Worm (Caenorhabditis elegans) whole organism, midembryonic: ENCODE results near the gene ZK632.14.
A peak's percentile ranks its signal among the peaks of the same experiment; 100 is the strongest.

ENCODE experiments used
- T22C8.4 ChIP-seq: fragments of 200-800 bp; sonication (Bioruptor generic); IDR thresholded peaks from 2 replicates; pipeline ENCODE4 v1.3.6; 2022; ENCODE audit warnings: missing genetic modification characterization, missing compliant biosample characterization
- cog-1 ChIP-seq: sonication (generic microtip); optimal IDR thresholded peaks from 2 replicates; lab custom pipeline; 2016; ENCODE audit warnings: missing genetic modification characterization, missing compliant biosample characterization
- flt-1 ChIP-seq: fragments of 200-800 bp; sonication (Bioruptor generic); IDR thresholded peaks from 2 replicates; pipeline ENCODE4 v1.3.6; 2022; ENCODE audit warnings: missing genetic modification characterization, missing compliant biosample characterization
- klf-2 ChIP-seq: fragments of 200-800 bp; sonication (Bioruptor generic); conservative IDR thresholded peaks from 2 replicates; pipeline ENCODE4 v1.3.6; 2022; ENCODE audit warnings: missing genetic modification reagents, missing genetic modification characterization, missing compliant biosample characterization
- med-1 ChIP-seq: sonication (generic microtip); optimal IDR thresholded peaks from 2 replicates; lab custom pipeline; 2017; ENCODE audit warnings: missing genetic modification characterization, mild to moderate bottlenecking, missing compliant biosample characterization, antibody characterized with exemption, missing genetic modification reagents; ENCODE audit not compliant: insufficient read depth
- ref-1 ChIP-seq: fragments of 200-800 bp; sonication (Bioruptor generic); conservative IDR thresholded peaks from 2 replicates; pipeline ENCODE4 v1.3.6; 2022; ENCODE audit warnings: missing genetic modification reagents, missing genetic modification characterization, missing compliant biosample characterization
- tab-1 ChIP-seq: fragments of 200-800 bp; sonication (Bioruptor generic); IDR thresholded peaks from 2 replicates; pipeline ENCODE4 v1.3.6; 2022; ENCODE audit warnings: missing genetic modification characterization, missing compliant biosample characterization
- ztf-23 ChIP-seq: fragments of 200-800 bp; sonication (Bioruptor generic); IDR thresholded peaks from 2 replicates; pipeline ENCODE4 v1.3.6; 2022; ENCODE audit warnings: missing genetic modification reagents, missing genetic modification characterization, missing compliant biosample characterization
- ztf-29 ChIP-seq: fragments of 200-800 bp; sonication (Bioruptor generic); IDR thresholded peaks from 2 replicates; pipeline ENCODE4 v1.3.6; 2022; ENCODE audit warnings: missing genetic modification reagents, missing genetic modification characterization, missing compliant biosample characterization

ZK632.14 gene

ce11 chrIII:9843715-9844114, 30.5 kb downstream of the ZK632.14 start, which contains the start of gene K11H3.5:
TSS of gene K11H3.5 (plus strand) at chrIII:9843768.
- TF ChIP-seq ztf-23 (GFP tag; lab: Robert Waterston, UW) (no peak), T22C8.4 (no peak), ref-1 (no peak), med-1 (GFP tag; lab: Kevin White, UChicago) (no peak), flt-1 (no peak), cog-1 (tag; lab: Kevin White, UChicago) (no peak), ztf-29 (GFP tag; lab: Robert Waterston, UW) (no peak), klf-2 (no peak), tab-1 (no peak)

DNA sequence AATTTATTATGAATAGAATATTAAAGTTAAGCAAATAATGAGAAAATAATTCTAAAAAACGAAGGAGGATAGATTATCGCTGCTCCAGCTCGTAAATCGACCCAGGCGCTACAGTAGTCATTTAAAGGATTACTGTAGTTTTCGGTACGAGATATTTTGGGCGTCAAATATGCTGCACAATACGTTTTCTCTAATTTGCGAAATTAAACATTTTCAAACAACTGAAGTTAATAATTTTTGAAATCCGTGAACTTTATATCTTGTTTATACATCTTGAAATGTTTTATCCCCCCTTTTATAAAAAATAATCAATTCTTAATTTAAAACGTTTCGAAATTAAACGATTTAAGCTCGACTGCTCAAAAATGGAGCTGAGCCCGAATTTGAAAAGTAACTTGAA, 32.8 kb downstream of the ZK632.14 start, which contains the start of gene K11H3.2:
TSS of gene K11H3.2 (plus strand) at position 301 of the 400 bp plus-strand sequence.
- TF ChIP-seq tab-1 (no peak), T22C8.4 (no peak), ref-1 (no peak), ztf-23 (GFP tag; lab: Robert Waterston, UW) (no peak), med-1 (GFP tag; lab: Kevin White, UChicago) (no peak), ztf-29 (GFP tag; lab: Robert Waterston, UW) (no peak), cog-1 (tag; lab: Kevin White, UChicago) (no peak), flt-1 (no peak), klf-2 (no peak)

DNA sequence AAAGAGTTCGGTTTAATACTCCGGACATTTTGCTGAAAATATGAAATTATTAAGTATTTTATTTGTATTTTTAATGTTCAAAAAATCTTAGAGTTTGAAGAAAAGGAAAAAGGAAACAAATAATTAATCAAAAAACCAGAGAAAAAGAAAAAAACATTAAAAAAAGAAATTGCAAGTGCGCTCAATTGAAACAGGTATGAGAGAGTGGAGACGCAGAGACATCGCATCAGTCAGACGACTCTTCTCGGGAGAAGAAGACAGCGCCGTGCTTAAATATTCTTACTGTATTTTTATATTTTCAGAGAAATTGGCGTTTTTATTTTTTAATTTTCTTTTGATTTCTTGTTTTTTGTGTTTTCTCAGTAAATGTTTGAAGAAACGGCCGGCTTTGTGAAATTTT, 34.8 kb downstream of the ZK632.14 start, which contains the start of gene mrpl-36:
TSS of gene mrpl-36 (minus strand) at position 34 of the 400 bp plus-strand sequence.
- TF ChIP-seq med-1 (GFP tag; lab: Kevin White, UChicago) (no peak), T22C8.4 (no peak), flt-1 (no peak), ref-1 (no peak), cog-1 (tag; lab: Kevin White, UChicago) (no peak), ztf-29 (GFP tag; lab: Robert Waterston, UW) (no peak), tab-1 (no peak), klf-2 (no peak), ztf-23 (GFP tag; lab: Robert Waterston, UW) (no peak)

DNA sequence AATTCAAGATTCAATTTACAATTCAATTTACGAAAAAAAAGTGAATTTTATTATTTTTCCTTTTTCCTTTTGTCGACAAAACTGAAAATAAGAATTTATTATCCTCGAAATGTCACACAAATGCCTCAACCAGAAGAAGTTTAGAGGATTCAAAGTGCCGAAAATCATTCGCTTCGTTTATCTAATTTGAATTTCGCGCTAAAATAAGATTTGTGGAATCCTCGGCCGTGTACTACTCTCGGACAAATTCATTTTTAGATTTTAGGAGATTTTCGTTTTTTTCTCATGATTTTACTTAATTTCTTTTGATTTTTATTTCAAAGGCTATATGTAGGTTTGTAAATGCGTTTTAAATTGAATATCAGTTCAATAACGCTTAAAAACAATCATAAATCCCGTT, 35.4 kb downstream of the ZK632.14 start:
- TF ChIP-seq ztf-23 (GFP tag; lab: Robert Waterston, UW) (no peak), T22C8.4 (no peak), med-1 (GFP tag; lab: Kevin White, UChicago) (no peak), klf-2 (no peak), tab-1 (no peak), ref-1 (no peak), flt-1 (no peak), cog-1 (tag; lab: Kevin White, UChicago) (no peak), ztf-29 (GFP tag; lab: Robert Waterston, UW) (no peak)

- TF ChIP-seq ztf-29 (GFP tag; lab: Robert Waterston, UW) (peak; percentile 65), tab-1 (peak; percentile 84), T22C8.4 (peak; percentile 60), flt-1 (peak; percentile 88), klf-2 (peak; percentile 76), ztf-23 (GFP tag; lab: Robert Waterston, UW) (peak; percentile 68), ref-1 (peak; percentile 62)
Measured at ce11 chrIII:9849111-9849510, 35.9 kb downstream of the ZK632.14 start.

DNA sequence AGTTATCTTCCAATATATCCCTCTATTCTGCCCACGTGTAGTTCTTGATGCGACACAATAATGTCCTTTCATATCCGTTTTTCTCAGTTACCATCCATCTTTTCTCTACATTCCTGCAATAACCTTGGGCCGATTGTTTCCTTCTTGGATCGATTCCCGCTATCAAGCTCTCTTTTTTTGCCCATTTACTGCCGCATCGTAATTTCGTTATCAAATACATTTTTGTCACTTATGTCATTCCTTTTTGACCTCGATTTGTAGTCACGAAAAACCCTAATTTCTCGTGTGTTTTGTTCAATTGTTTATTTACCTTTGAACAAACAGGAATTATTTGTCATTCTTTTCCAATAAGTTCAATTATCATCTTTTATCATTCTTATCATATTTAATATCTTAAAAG, 36.7 kb downstream of the ZK632.14 start:
- no peak for TF ChIP-seq T22C8.4
- no peak for TF ChIP-seq med-1 (GFP tag; lab: Kevin White, UChicago)
- no peak for TF ChIP-seq ztf-29 (GFP tag; lab: Robert Waterston, UW)
- TF ChIP-seq flt-1, result no peak
- no peak for TF ChIP-seq cog-1 (tag; lab: Kevin White, UChicago)
- no peak for TF ChIP-seq ref-1
- no peak for TF ChIP-seq klf-2
- no peak for TF ChIP-seq tab-1
- no peak for TF ChIP-seq ztf-23 (GFP tag; lab: Robert Waterston, UW)

DNA sequence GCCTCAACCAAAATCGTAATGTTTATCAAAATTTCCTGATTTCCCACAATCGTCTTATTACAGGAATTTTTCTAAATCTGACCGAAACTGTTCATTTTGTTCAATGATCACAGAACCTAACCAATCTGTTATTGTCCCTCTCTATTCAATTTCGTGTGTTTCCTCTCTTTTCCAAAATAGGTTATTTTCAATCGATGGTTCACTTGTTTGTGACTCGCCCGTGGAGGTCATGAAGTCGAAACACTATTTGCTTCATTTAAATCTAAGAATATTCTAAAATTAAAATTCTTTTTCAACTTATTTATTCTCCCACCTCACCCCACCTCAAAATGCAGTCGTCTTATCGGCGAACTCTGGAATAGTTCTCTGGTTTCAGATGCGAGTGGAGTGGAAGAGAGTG, 37.6 kb downstream of the ZK632.14 start:
- TF ChIP-seq klf-2, result no peak
- TF ChIP-seq T22C8.4, result no peak
- TF ChIP-seq ztf-23 (GFP tag; lab: Robert Waterston, UW), result no peak
- TF ChIP-seq tab-1, result no peak
- TF ChIP-seq cog-1 (tag; lab: Kevin White, UChicago), result no peak
- no peak for TF ChIP-seq ztf-29 (GFP tag; lab: Robert Waterston, UW)
- TF ChIP-seq ref-1, result no peak
- TF ChIP-seq med-1 (GFP tag; lab: Kevin White, UChicago), result no peak
- no peak for TF ChIP-seq flt-1

DNA sequence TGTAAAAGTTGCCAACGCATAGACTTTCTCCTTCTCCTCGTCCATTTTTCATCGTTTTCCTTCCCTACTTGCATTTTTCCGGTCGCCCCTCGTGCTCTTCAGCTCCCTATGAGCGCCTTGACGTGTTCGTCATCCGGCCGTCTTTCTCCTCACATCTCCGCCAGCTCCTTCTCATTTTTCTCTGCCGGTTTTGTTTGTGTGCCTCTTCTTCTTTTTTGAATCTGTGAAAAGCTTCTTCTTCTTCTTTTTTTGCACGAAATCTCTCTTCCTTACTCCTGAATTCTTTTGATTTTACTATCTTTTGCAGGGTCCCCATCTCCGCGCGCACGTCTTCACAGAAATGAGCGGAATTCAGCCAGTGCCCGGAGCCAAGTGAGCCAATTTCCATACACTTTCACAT, 38.3 kb downstream of the ZK632.14 start, which contains the start of gene K11H3.3:
TSS of gene K11H3.3 (plus strand) at position 308 of the 400 bp plus-strand sequence.
- TF ChIP-seq ztf-23 (GFP tag; lab: Robert Waterston, UW) (no peak), ref-1 (no peak), med-1 (GFP tag; lab: Kevin White, UChicago) (no peak), cog-1 (tag; lab: Kevin White, UChicago) (no peak), T22C8.4 (no peak), tab-1 (no peak), ztf-29 (GFP tag; lab: Robert Waterston, UW) (no peak), klf-2 (no peak), flt-1 (no peak)

DNA sequence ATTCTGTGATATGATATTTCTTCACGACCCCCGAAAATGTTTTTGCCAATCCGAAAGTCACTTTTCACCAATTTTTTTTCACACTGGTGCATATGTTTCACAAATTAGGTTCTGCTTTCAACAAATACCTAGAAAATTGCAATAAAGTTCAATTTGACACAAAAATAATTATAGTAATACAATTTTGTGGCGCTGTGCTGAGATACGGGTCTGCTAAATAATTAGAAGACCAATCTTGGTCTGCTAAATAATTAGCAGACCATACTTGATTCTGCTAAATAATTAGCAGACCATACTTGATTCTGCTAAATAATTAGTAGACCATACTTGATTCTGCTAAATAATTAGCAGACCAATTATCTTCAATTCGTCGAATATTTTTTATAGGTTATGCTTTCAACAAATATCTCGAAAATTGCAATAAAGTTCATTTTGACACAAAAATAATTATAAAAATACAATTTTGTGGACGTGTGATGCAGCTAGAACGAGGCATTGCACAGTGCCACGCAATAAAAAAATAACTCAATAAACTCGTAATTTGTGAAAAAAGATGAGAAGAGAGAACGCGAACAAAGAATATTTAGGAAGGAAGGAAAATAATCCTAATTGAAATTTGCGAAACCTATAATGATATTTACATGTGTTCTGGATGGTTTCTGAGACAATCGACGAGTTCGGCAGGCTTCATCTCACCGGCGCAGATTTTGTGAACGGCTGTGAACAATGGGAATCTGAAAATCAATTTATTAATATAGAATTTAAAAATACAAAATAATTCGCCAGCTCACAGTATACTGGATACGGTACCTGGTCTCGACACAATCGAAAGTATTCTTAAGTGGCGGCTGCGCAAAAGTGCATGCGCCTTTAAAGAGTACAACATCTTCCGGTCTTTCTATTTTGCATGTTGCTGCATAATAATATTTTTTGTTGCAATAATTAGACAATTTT, 40.7 kb downstream of the ZK632.14 start:
- TF ChIP-seq ztf-23 (GFP tag; lab: Robert Waterston, UW), result no peak

DNA sequence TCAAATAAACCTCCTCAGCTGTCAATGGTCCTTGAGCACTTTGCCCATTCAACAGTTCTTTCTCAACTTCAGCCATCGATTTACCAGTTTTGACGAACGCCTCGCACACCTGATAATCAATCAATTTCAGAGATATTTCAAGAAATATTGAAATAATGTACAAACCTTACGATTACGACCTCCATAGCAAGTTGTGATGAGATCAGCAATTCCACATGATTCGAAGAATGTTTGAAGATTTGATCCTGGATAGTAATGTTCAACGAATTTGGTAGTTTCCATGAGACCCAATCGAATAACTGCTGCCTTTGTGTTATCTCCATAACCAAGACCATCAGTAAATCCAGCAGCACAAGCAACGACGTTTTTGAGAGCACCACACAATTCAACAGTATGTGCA, 41.7 kb downstream of the ZK632.14 start:
- TF ChIP-seq cog-1 (tag; lab: Kevin White, UChicago), result no peak
- TF ChIP-seq med-1 (GFP tag; lab: Kevin White, UChicago), result no peak
- no peak for TF ChIP-seq tab-1
- no peak for TF ChIP-seq ztf-29 (GFP tag; lab: Robert Waterston, UW)
- TF ChIP-seq ref-1, result no peak
- TF ChIP-seq ztf-23 (GFP tag; lab: Robert Waterston, UW), result no peak
- TF ChIP-seq flt-1, result no peak
- no peak for TF ChIP-seq T22C8.4
- TF ChIP-seq klf-2, result no peak
